Worm (Caenorhabditis elegans): Measurements from ENCODE around the gene F14H8.4.
A peak's percentile ranks its signal among the peaks of the same experiment; 100 is the strongest.

Gene F14H8.4

DNA sequence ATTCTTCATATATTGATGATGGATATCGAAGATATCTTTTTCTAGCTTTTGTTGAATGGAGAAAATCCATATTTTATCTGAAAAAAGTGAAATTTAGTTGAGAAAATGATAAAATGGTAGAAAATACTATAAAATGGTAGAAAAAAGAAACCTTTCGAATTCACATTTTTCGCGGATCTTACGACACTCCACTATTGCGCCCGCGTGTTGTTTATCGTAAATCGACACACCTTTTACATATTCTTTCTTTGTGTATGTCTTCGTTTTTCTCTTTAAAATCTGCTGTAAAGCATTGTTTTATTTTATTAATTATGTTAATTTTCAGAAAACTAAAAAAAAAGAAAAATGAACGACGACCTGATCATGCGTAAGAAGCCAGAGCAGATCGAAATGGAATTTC lies 32.8 kb upstream of the F14H8.4 start, which contains the start of the genes cdt-2 and T01C3.2:
Gene cdt-2 (minus strand): TSS at position 284 of the 400 bp plus-strand sequence.
Gene T01C3.2 (plus strand): TSS at position 326 of the 400 bp plus-strand sequence.
- TF ChIP-seq ama-1 (optimal IDR thresholded peaks at IDR 0.05) (no peak), lir-3 (tag; optimal IDR thresholded peaks at IDR 0.05) (no peak), nhr-48 (tag; optimal IDR thresholded peaks at IDR 0.05) (no peak), unc-130 (GFP tag; optimal IDR thresholded peaks at IDR 0.05) (no peak), zag-1 (tag; optimal IDR thresholded peaks at IDR 0.05) (no peak), nhr-11 (tag; optimal IDR thresholded peaks at IDR 0.05) (no peak), dpl-1 (GFP tag; optimal IDR thresholded peaks at IDR 0.05) (peak; percentile 83), zip-2 (tag; optimal IDR thresholded peaks at IDR 0.05) (no peak), ctbp-1 (GFP tag; IDR thresholded peaks at IDR 0.05) (no peak), madf-5 (GFP tag; IDR thresholded peaks at IDR 0.05) (no peak), R02D3.7 (tag; optimal IDR thresholded peaks at IDR 0.05) (peak; percentile 70), F37D6.2 (tag; optimal IDR thresholded peaks at IDR 0.05) (no peak), lin-29 (GFP tag; IDR thresholded peaks at IDR 0.05) (no peak), attf-4 (tag; optimal IDR thresholded peaks at IDR 0.05) (no peak), Y48G9A.11 (GFP tag; IDR thresholded peaks at IDR 0.05) (peak; percentile 93), lin-38 (GFP tag; IDR thresholded peaks at IDR 0.05) (peak; percentile 48), ztf-7 (tag; optimal IDR thresholded peaks at IDR 0.05) (no peak), unc-62 (GFP tag; optimal IDR thresholded peaks at IDR 0.05 in 1 of 2) (no peak), unc-62 (tag; optimal IDR thresholded peaks at IDR 0.05) (no peak), ceh-44 (GFP tag; IDR thresholded peaks at IDR 0.05) (no peak), lin-15B (tag; optimal IDR thresholded peaks at IDR 0.05) (no peak), dmd-8 (GFP tag; IDR thresholded peaks at IDR 0.05) (no peak), F26F4.8 (GFP tag; conservative IDR thresholded peaks at IDR 0.05) (no peak), F10B5.3 (tag; optimal IDR thresholded peaks at IDR 0.05) (no peak), vab-7 (GFP tag; IDR thresholded peaks at IDR 0.05) (no peak), nhr-25 (tag; optimal IDR thresholded peaks at IDR 0.05; ENCODE audit: borderline replicate concordance, insufficient read depth) (no peak), zfp-3 (GFP tag; conservative IDR thresholded peaks at IDR 0.05) (no peak), hlh-11 (tag; optimal IDR thresholded peaks at IDR 0.05) (no peak), nhr-77 (tag; optimal IDR thresholded peaks at IDR 0.05) (no peak), mxl-2 (GFP tag; conservative IDR thresholded peaks at IDR 0.05) (no peak), nhr-28 (tag; optimal IDR thresholded peaks at IDR 0.05) (no peak), T26A8.4 (GFP tag; IDR thresholded peaks at IDR 0.05) (no peak), cey-2 (tag; optimal IDR thresholded peaks at IDR 0.05; ENCODE audit: borderline replicate concordance, insufficient read depth) (no peak), skn-1 (tag; optimal IDR thresholded peaks at IDR 0.05) (no peak), lim-7 (GFP tag; IDR thresholded peaks at IDR 0.05) (no peak), mdl-1 (tag; optimal IDR thresholded peaks at IDR 0.05) (no peak), mep-1 (tag; optimal IDR thresholded peaks at IDR 0.05) (no peak), spr-3 (GFP tag; optimal IDR thresholded peaks at IDR 0.05) (no peak), daf-12 (tag; optimal IDR thresholded peaks at IDR 0.05) (no peak), ceh-32 (tag; optimal IDR thresholded peaks at IDR 0.05; ENCODE audit: poor library complexity) (no peak), lin-39 (tag; optimal IDR thresholded peaks at IDR 0.05) (no peak), pqm-1 (tag; optimal IDR thresholded peaks at IDR 0.05) (no peak), ZK337.2 (GFP tag; IDR thresholded peaks at IDR 0.05) (no peak), mes-2 (tag; optimal IDR thresholded peaks at IDR 0.05; ENCODE audit: poor library complexity, severe bottlenecking) (peak; percentile 51), T20F7.1 (GFP tag; optimal IDR thresholded peaks at IDR 0.05) (peak; percentile 95), dve-1 (tag; optimal IDR thresholded peaks at IDR 0.05; ENCODE audit: insufficient read depth) (peak; percentile 31), ceh-82 (tag; optimal IDR thresholded peaks at IDR 0.05) (no peak), unc-39 (tag; optimal IDR thresholded peaks at IDR 0.05) (no peak), nhr-111 (GFP tag; optimal IDR thresholded peaks at IDR 0.05) (no peak), F49E8.2 (tag; optimal IDR thresholded peaks at IDR 0.05; ENCODE audit: borderline replicate concordance) (no peak), ceh-62 (tag; optimal IDR thresholded peaks at IDR 0.05) (no peak), daf-16 (GFP tag; optimal IDR thresholded peaks at IDR 0.05) (no peak), daf-16 (tag; optimal IDR thresholded peaks at IDR 0.05) (peak; percentile 32)

All from whole organism, L4 larva.